Worm (Caenorhabditis elegans) whole organism, L4 larva: ENCODE data around the gene T04B8.1.

Experiments used
- F26F4.8 ChIP-seq: fragments of 200-800 bp; sonication (Bioruptor generic); conservative IDR thresholded peaks from 2 replicates; pipeline ENCODE4 v1.3.6; 2022; ENCODE audit warnings: missing genetic modification characterization, missing compliant biosample characterization
- F49E8.2 ChIP-seq: sonication (generic microtip); optimal IDR thresholded peaks from 2 replicates; lab custom pipeline; 2016; ENCODE audit warnings: missing compliant biosample characterization, mild to moderate bottlenecking, missing genetic modification characterization, borderline replicate concordance
- T20F7.1 ChIP-seq: fragments of 200-800 bp; sonication (Bioruptor generic); optimal IDR thresholded peaks from 2 replicates; lab custom pipeline; 2018; ENCODE audit warnings: mild to moderate bottlenecking, missing genetic modification characterization, missing compliant biosample characterization
- T26A8.4 ChIP-seq: fragments of 200-800 bp; sonication (Bioruptor generic); IDR thresholded peaks from 2 replicates; pipeline ENCODE4 v1.3.6; 2022; ENCODE audit warnings: missing genetic modification characterization, missing compliant biosample characterization
- aha-1 ChIP-seq: fragments of 150-350 bp; peaks from one replicate; lab custom pipeline; 2014; ENCODE audit warnings: missing biosample characterization, missing genetic modification characterization
- aly-2 ChIP-seq: sonication (generic microtip); optimal IDR thresholded peaks from 2 replicates; lab custom pipeline; 2018; ENCODE audit warnings: missing biosample characterization, missing genetic modification characterization
- ceh-28 ChIP-seq: fragments of 150-350 bp; optimal IDR thresholded peaks from 2 replicates; lab custom pipeline; 2014; ENCODE audit warnings: missing biosample characterization, missing genetic modification reagents, missing genetic modification characterization
- daf-16 ChIP-seq, 3 experiments: sonication (generic microtip); optimal IDR thresholded peaks; 2 replicates each; lab custom pipeline; 2016 to 2017; ENCODE audit warnings: missing genetic modification characterization in 3 of 3, missing genetic modification reagents in 3 of 3, mild to moderate bottlenecking in 2 of 3, missing compliant biosample characterization in 2 of 3, missing biosample characterization in 1 of 3, moderate library complexity in 1 of 3
- daf-19 ChIP-seq: fragments of 200-800 bp; sonication (Bioruptor generic); conservative IDR thresholded peaks from 2 replicates; pipeline ENCODE4 v1.3.6; 2022; ENCODE audit warnings: missing genetic modification characterization, missing compliant biosample characterization
- dmd-6 ChIP-seq: fragments of 200-800 bp; sonication (Bioruptor generic); IDR thresholded peaks from 2 replicates; pipeline ENCODE4 v1.3.6; 2022; ENCODE audit warnings: missing genetic modification reagents, missing genetic modification characterization, missing compliant biosample characterization
- dmd-9 ChIP-seq: fragments of 200-800 bp; sonication (Bioruptor generic); IDR thresholded peaks from 2 replicates; pipeline ENCODE4 v1.3.6; 2022; ENCODE audit warnings: missing genetic modification reagents, missing genetic modification characterization, missing compliant biosample characterization
- dpl-1 ChIP-seq: fragments of 150-350 bp; optimal IDR thresholded peaks from 2 replicates; lab custom pipeline; 2014; ENCODE audit warnings: missing biosample characterization, missing genetic modification reagents, missing genetic modification characterization
- dve-1 ChIP-seq: sonication (generic microtip); optimal IDR thresholded peaks from 2 replicates; lab custom pipeline; 2017; ENCODE audit warnings: antibody characterized with exemption, mild to moderate bottlenecking, missing genetic modification characterization, missing compliant biosample characterization; ENCODE audit not compliant: insufficient read depth
- egl-43 ChIP-seq: fragments of 200-800 bp; sonication (Bioruptor generic); IDR thresholded peaks from 2 replicates; pipeline ENCODE4 v1.3.6; 2022; ENCODE audit warnings: missing genetic modification reagents, missing genetic modification characterization, missing compliant biosample characterization
- fos-1 ChIP-seq: fragments of 150-350 bp; optimal IDR thresholded peaks from 2 replicates; lab custom pipeline; 2014; ENCODE audit warnings: missing biosample characterization, missing genetic modification characterization
- gei-8 ChIP-seq: fragments of 200-800 bp; sonication (Bioruptor generic); optimal IDR thresholded peaks from 2 replicates; lab custom pipeline; 2018; ENCODE audit warnings: mild to moderate bottlenecking, missing genetic modification characterization, missing compliant biosample characterization
- hif-1 ChIP-seq, 2 experiments: sonication (generic microtip); optimal IDR thresholded peaks; 2 replicates each; lab custom pipeline; 2016 to 2017; ENCODE audit warnings: missing compliant biosample characterization in 2 of 2, missing genetic modification characterization in 2 of 2, missing genetic modification reagents in 2 of 2, missing genotype in 2 of 2, mild to moderate bottlenecking in 1 of 2
- hlh-11 ChIP-seq: fragments of 200-800 bp; sonication (Bioruptor generic); optimal IDR thresholded peaks from 2 replicates; lab custom pipeline; 2018; ENCODE audit warnings: mild to moderate bottlenecking, missing genetic modification characterization, missing compliant biosample characterization
- hlh-30 ChIP-seq: sonication (generic microtip); optimal IDR thresholded peaks from 2 replicates; lab custom pipeline; 2017; ENCODE audit warnings: antibody characterized with exemption, mild to moderate bottlenecking, missing genetic modification characterization, missing compliant biosample characterization; ENCODE audit not compliant: insufficient read depth
- hmg-1.1 ChIP-seq: fragments of 200-800 bp; sonication (Bioruptor generic); IDR thresholded peaks from 2 replicates; pipeline ENCODE4 v1.3.6; 2022; ENCODE audit warnings: missing genetic modification reagents, missing genetic modification characterization, missing compliant biosample characterization
- lin-1 ChIP-seq: fragments of 200-800 bp; sonication (Bioruptor generic); IDR thresholded peaks from 2 replicates; pipeline ENCODE4 v1.3.6; 2022; ENCODE audit warnings: missing genetic modification reagents, missing genetic modification characterization, missing compliant biosample characterization
- lin-13 ChIP-seq: fragments of 150-350 bp; optimal IDR thresholded peaks from 2 replicates; lab custom pipeline; 2014; ENCODE audit warnings: missing biosample characterization, missing genetic modification reagents, missing genetic modification characterization
- lin-15B ChIP-seq: fragments of 150-350 bp; sonication (generic microtip); optimal IDR thresholded peaks from 3 replicates; lab custom pipeline; 2014; ENCODE audit warnings: missing biosample characterization, missing genetic modification characterization
- lin-29 ChIP-seq: fragments of 200-800 bp; sonication (Bioruptor generic); IDR thresholded peaks from 2 replicates; pipeline ENCODE4 v1.3.6; 2022; ENCODE audit warnings: missing genetic modification reagents, missing genetic modification characterization, missing compliant biosample characterization
- mdl-1 ChIP-seq, 2 experiments: fragments of 150-350 bp in 1 of 2; sonication (generic microtip) in 1 of 2; optimal IDR thresholded peaks; 2 replicates each; lab custom pipeline; 2014 to 2017; ENCODE audit warnings: missing biosample characterization in 2 of 2, missing genetic modification characterization in 2 of 2
- mep-1 ChIP-seq: fragments of 150-350 bp; sonication (generic microtip); optimal IDR thresholded peaks from 3 replicates; lab custom pipeline; 2014; ENCODE audit warnings: missing biosample characterization, missing genetic modification characterization
- mes-2 ChIP-seq: sonication (generic microtip); optimal IDR thresholded peaks from 2 replicates; lab custom pipeline; 2016; ENCODE audit warnings: missing genotype, mild to moderate bottlenecking, missing genetic modification characterization, missing compliant biosample characterization; ENCODE audit not compliant: poor library complexity, severe bottlenecking
- mxl-3 ChIP-seq: fragments of 200-800 bp; sonication (Bioruptor generic); optimal IDR thresholded peaks from 2 replicates; lab custom pipeline; 2018; ENCODE audit warnings: mild to moderate bottlenecking, missing genetic modification characterization, missing compliant biosample characterization
- nhr-11 ChIP-seq: fragments of 150-350 bp; optimal IDR thresholded peaks from 2 replicates; lab custom pipeline; 2014; ENCODE audit warnings: missing biosample characterization, missing genetic modification characterization
- nhr-25 ChIP-seq: sonication (generic microtip); optimal IDR thresholded peaks from 2 replicates; lab custom pipeline; 2017; ENCODE audit warnings: missing genetic modification characterization, mild to moderate bottlenecking, missing compliant biosample characterization, antibody characterized with exemption, moderate library complexity, borderline replicate concordance; ENCODE audit not compliant: insufficient read depth
- nhr-28 ChIP-seq: fragments of 150-350 bp; optimal IDR thresholded peaks from 2 replicates; lab custom pipeline; 2014; ENCODE audit warnings: missing biosample characterization, missing genetic modification characterization
- nhr-42 ChIP-seq: fragments of 200-800 bp; sonication (Bioruptor generic); IDR thresholded peaks from 2 replicates; pipeline ENCODE4 v1.3.6; 2022; ENCODE audit warnings: missing genetic modification characterization, missing compliant biosample characterization
- pha-4 ChIP-seq, 2 experiments: fragments of 150-350 bp in 1 of 2; fragments of 200-800 bp in 1 of 2; sonication (Bioruptor generic) in 1 of 2; IDR thresholded peaks in 1 of 2; optimal IDR thresholded peaks in 1 of 2; 2 replicates each; pipeline versions ENCODE4 v1.3.6 to Lab custom; 2014 to 2022; ENCODE audit warnings: missing genetic modification characterization in 2 of 2, missing genetic modification reagents in 2 of 2, missing biosample characterization in 1 of 2, missing compliant biosample characterization in 1 of 2
- saeg-2 ChIP-seq: fragments of 200-800 bp; sonication (Bioruptor generic); IDR thresholded peaks from 2 replicates; pipeline ENCODE4 v1.3.6; 2022; ENCODE audit warnings: missing genetic modification reagents, missing genetic modification characterization, missing compliant biosample characterization
- sdz-12 ChIP-seq: fragments of 200-800 bp; sonication (Bioruptor generic); optimal IDR thresholded peaks from 2 replicates; lab custom pipeline; 2018; ENCODE audit warnings: mild to moderate bottlenecking, missing genetic modification characterization, missing compliant biosample characterization
- set-16 ChIP-seq: fragments of 200-800 bp; sonication (Bioruptor generic); IDR thresholded peaks from 2 replicates; pipeline ENCODE4 v1.3.6; 2022; ENCODE audit warnings: missing genetic modification reagents, missing genetic modification characterization, missing compliant biosample characterization
- spr-1 ChIP-seq: sonication (generic microtip); optimal IDR thresholded peaks from 2 replicates; lab custom pipeline; 2016; ENCODE audit warnings: mild to moderate bottlenecking, missing genetic modification characterization, missing compliant biosample characterization
- spr-3 ChIP-seq: fragments of 200-800 bp; sonication (Bioruptor generic); optimal IDR thresholded peaks from 2 replicates; lab custom pipeline; 2018; ENCODE audit warnings: mild to moderate bottlenecking, missing genetic modification characterization, missing compliant biosample characterization
- tag-97 ChIP-seq: fragments of 200-800 bp; sonication (Bioruptor generic); IDR thresholded peaks from 2 replicates; pipeline ENCODE4 v1.3.6; 2022; ENCODE audit warnings: missing genetic modification characterization, missing compliant biosample characterization
- unc-62 ChIP-seq, 3 experiments: fragments of 150-350 bp in 1 of 3; sonication (generic microtip); optimal IDR thresholded peaks in 2 of 3; peaks in 1 of 3; 1 replicate in 1 of 3; 2 replicates in 2 of 3; lab custom pipeline; 2014 to 2017; ENCODE audit warnings: missing biosample characterization in 3 of 3, missing genetic modification characterization in 3 of 3, missing genetic modification reagents in 3 of 3, missing genotype in 1 of 3
- zfp-2 ChIP-seq: sonication (generic microtip); optimal IDR thresholded peaks from 2 replicates; lab custom pipeline; 2016; ENCODE audit warnings: mild to moderate bottlenecking, missing genetic modification characterization, missing compliant biosample characterization
- ztf-7 ChIP-seq: fragments of 150-350 bp; optimal IDR thresholded peaks from 2 replicates; lab custom pipeline; 2014; ENCODE audit warnings: missing biosample characterization, missing genetic modification characterization

Gene T04B8.1

DNA sequence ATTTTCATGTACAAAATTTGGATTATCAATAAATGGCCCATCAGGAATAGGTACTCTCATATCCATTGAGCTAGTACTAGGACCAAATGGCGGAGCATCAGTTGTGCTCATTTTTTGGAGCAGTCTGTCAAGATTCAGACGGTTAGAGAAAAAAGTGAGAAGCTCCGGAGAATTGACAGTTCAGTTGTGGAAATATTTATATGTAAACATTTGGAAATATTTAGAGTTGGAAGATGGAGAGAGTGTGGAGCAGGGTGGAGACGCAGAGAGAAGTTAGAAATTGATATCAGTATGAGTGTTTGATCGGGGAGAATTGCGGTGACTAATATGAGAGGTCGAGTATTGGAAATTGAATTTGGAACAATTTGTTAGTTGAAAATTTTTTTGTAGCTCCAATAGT lies 12.9 kb upstream of the T04B8.1 start (continued):
- TF ChIP-seq aly-2 (tag; lab: Kevin White, UChicago) (no peak), lin-29 (GFP tag; lab: Robert Waterston, UW) (no peak), dmd-6 (peak; percentile 58)

DNA sequence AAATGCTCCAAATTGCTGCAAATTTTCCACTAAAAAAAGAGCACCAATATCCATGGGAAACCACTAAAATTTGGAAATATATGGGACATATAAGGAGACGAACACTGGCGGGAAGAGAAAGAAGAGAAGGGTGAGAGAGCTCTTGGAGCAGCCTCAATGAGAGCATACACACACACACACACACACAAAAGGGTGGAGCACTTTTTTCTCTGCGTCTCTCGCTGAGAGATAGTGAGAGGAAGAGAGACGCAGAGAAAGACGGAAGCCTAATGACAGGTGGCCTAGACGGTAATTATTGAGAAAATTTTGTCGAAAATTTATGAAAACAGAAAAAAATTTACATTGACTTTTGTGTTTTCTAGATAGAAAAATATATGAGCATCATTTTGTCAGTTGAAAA lies 11.6 kb upstream of the T04B8.1 start:
- TF ChIP-seq unc-62 (GFP tag; optimal IDR thresholded peaks at IDR 0.05 in 1 of 2; lab: Kevin White, UChicago) (peak in 1 of 2 experiments; percentile 54), unc-62 (tag; optimal IDR thresholded peaks at IDR 0.05; lab: Kevin White, UChicago) (no peak), daf-16 (GFP tag; optimal IDR thresholded peaks at IDR 0.05; lab: Kevin White, UChicago) (no peak), daf-16 (tag; optimal IDR thresholded peaks at IDR 0.05; lab: Kevin White, UChicago) (peak; percentile 39), dve-1 (tag; lab: Kevin White, UChicago) (peak; percentile 24), ztf-7 (tag; lab: Kevin White, UChicago) (no peak), spr-1 (no peak), F26F4.8 (GFP tag; lab: Robert Waterston, UW) (no peak), hlh-11 (tag; lab: Kevin White, UChicago) (peak; percentile 29), mep-1 (tag; lab: Kevin White, UChicago) (peak; percentile 1), mes-2 (tag; lab: Kevin White, UChicago) (peak; percentile 46), nhr-28 (peak; percentile 27), daf-19 (no peak), tag-97 (GFP tag; lab: Robert Waterston, UW) (no peak), zfp-2 (tag; lab: Kevin White, UChicago) (no peak), T20F7.1 (GFP tag; lab: Kevin White, UChicago) (no peak), dmd-6 (peak; percentile 47; the same call in 1 of the 2 replicates), sdz-12 (GFP tag; lab: Kevin White, UChicago) (no peak), hif-1 (tag; optimal IDR thresholded peaks at IDR 0.05; lab: Kevin White, UChicago) (no peak), hmg-1.1 (GFP tag; lab: Robert Waterston, UW) (peak; percentile 65), hlh-30 (tag; lab: Kevin White, UChicago) (peak; percentile 12), spr-3 (GFP tag; lab: Kevin White, UChicago) (no peak)

DNA sequence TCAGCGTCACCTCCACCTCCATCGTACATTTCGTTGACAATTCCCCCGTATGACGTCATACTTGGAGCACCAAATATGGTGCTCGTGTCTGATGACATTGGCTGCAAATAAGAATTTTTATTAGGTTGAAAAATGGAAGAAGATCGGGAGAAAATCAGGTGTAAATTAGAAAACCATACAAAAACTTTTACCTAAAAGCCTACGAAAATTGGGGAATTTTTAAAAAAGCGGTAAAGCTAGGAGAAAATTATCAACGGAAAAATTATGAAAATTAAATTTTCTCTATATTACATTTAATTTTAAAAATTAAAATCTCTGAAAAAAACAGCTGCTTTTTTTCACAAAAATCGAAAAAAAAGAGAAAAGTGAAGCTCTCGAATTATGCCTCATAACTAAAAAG lies 9.6 kb upstream of the T04B8.1 start, which contains the start of gene T04B8.5:
Gene T04B8.5 (minus strand): TSS at position 101 of the 400 bp plus-strand sequence.
- TF ChIP-seq T26A8.4 (GFP tag; lab: Robert Waterston, UW), result no peak
- peak; percentile 55 for TF ChIP-seq aha-1 (tag; lab: Kevin White, UChicago)

DNA sequence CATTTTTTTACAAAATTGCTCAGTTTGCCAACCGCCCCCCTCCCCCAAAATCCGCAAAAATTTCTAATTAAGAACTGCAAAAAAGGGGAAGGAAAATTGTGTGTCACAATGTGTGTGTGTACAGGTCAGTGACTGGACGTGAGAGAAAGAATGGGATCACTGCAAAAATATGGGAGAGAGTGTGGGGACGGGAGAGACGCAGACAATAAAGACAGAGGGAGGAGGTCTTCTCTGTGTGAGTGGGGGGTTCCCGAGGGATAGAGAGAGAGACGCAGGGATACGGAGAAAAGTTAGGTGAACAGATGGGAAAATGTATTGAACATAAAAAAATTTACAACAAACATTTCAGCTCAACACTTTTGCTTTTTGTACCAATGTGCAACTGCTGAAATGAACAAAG lies 8.2 kb upstream of the T04B8.1 start:
- TF ChIP-seq pha-4 (GFP tag; IDR thresholded peaks at IDR 0.05; lab: Robert Waterston, UW) (no peak), pha-4 (tag; optimal IDR thresholded peaks at IDR 0.05; lab: Kevin White, UChicago) (peak; percentile 5), set-16 (GFP tag; lab: Robert Waterston, UW) (peak; percentile 20; the same call in 1 of the 2 replicates), F49E8.2 (tag; lab: Kevin White, UChicago) (no peak), dmd-9 (GFP tag; lab: Robert Waterston, UW) (no peak), nhr-25 (tag; lab: Kevin White, UChicago) (no peak), unc-62 (GFP tag; optimal IDR thresholded peaks at IDR 0.05 in 1 of 2; lab: Kevin White, UChicago) (peak in 1 of 2 experiments; percentile 5), unc-62 (tag; optimal IDR thresholded peaks at IDR 0.05; lab: Kevin White, UChicago) (no peak), ceh-28 (tag; lab: Kevin White, UChicago) (no peak), dpl-1 (GFP tag; lab: Kevin White, UChicago) (peak; percentile 3), mdl-1 (tag; optimal IDR thresholded peaks at IDR 0.05; lab: Kevin White, UChicago) (peak in 1 of 2 experiments; percentile 17), zfp-2 (tag; lab: Kevin White, UChicago) (no peak), lin-1 (GFP tag; lab: Robert Waterston, UW) (no peak), mxl-3 (GFP tag; lab: Kevin White, UChicago) (peak; percentile 50), hlh-30 (tag; lab: Kevin White, UChicago) (peak; percentile 65), egl-43 (GFP tag; lab: Robert Waterston, UW) (no peak), lin-15B (tag; lab: Kevin White, UChicago) (no peak), lin-13 (no peak), fos-1 (tag; lab: Kevin White, UChicago) (no peak), gei-8 (GFP tag; lab: Kevin White, UChicago) (no peak), nhr-11 (tag; lab: Kevin White, UChicago) (no peak), nhr-28 (peak; percentile 85), hlh-11 (tag; lab: Kevin White, UChicago) (peak; percentile 66), nhr-42 (GFP tag; lab: Robert Waterston, UW) (no peak), saeg-2 (GFP tag; lab: Robert Waterston, UW) (no peak), daf-16 (GFP tag; optimal IDR thresholded peaks at IDR 0.05; lab: Kevin White, UChicago) (peak in 1 of 2 experiments; percentile 42), daf-16 (tag; optimal IDR thresholded peaks at IDR 0.05; lab: Kevin White, UChicago) (no peak)
